Worm (Caenorhabditis elegans): ENCODE data around the gene H28G03.3.

ce11 chrX:5218323-5218722 lies 7.8 kb downstream of the H28G03.3 start:
- TF ChIP-seq W03F9.2 (tag; optimal IDR thresholded peaks at IDR 0.05) (no peak), him-1 (tag; optimal IDR thresholded peaks at IDR 0.05) (no peak), dao-5 (tag; optimal IDR thresholded peaks at IDR 0.05) (no peak)

All from whole organism, L4/young adult.